Worm (Caenorhabditis elegans) whole organism, late embryonic: ENCODE data around the gene F13B6.1.

Experiments used
- fkh-6 ChIP-seq: sonication (generic microtip); optimal IDR thresholded peaks from 2 replicates; lab custom pipeline; 2016; ENCODE audit warnings: missing genetic modification characterization, missing compliant biosample characterization
- madf-2 ChIP-seq: sonication (generic microtip); optimal IDR thresholded peaks from 2 replicates; lab custom pipeline; 2017; ENCODE audit warnings: missing genetic modification characterization, missing compliant biosample characterization
- unc-86 ChIP-seq: sonication (generic microtip); optimal IDR thresholded peaks from 2 replicates; lab custom pipeline; 2016; ENCODE audit warnings: missing genetic modification characterization, missing compliant biosample characterization
- zip-5 ChIP-seq: sonication (generic microtip); optimal IDR thresholded peaks from 2 replicates; lab custom pipeline; 2016; ENCODE audit warnings: missing genetic modification characterization, missing compliant biosample characterization

ce11 chrIV:7467170-7467569, 10.8 kb downstream of the F13B6.1 start:
- TF ChIP-seq madf-2, result no peak
- TF ChIP-seq unc-86, result no peak
- TF ChIP-seq zip-5 (tag; lab: Kevin White, UChicago), result no peak
- no peak for TF ChIP-seq fkh-6 (tag; lab: Kevin White, UChicago)
